Worm (Caenorhabditis elegans): ENCODE measurements around the gene E03H12.5.

The E03H12.5 gene

DNA sequence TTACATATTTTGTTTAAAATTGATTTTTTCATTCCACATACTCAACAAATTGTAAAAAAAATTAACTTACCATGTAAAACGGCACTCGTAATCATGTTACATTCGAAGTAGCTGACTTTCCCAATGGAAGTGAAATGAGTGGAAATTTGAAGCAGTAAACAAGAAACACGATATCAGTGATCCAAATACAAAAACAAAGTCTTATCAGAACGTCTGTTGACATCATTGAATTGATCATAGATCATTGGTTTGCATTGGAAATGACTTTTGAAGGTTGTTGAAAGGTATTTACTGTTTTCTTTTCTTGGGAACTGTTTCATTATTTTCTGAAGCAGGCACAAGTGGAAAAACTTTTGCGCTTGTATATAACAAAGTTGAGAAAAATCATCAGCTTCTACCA is 1.0 kb upstream of the E03H12.5 start, which contains the start of gene Y9C9A.16:
Gene Y9C9A.16, minus strand, starts transcription at position 131 of the 400 bp plus-strand sequence.
- TF ChIP-seq tlp-1 (tag; optimal IDR thresholded peaks at IDR 0.05), result no peak

DNA sequence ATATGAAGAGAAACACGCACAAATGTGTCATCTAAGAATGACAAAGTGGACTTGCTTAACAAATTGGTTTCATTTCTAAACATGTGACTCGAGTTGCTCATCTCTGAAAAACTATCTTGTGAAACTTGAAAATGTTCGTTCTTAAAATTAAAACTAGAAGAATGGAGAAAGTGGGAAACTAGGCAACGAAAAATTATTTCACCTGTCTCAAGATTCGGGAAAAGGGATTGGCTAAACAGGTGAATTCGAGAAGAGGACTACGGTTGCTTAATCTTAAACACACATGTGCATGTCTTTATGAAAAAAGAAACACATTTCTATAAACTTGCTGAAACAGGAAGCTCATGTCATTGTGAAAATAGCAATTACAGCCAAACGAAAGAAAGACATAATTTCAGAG is 4.0 kb downstream of the E03H12.5 start, which contains the start of gene srz-24:
Gene srz-24, minus strand, starts transcription at position 101 of the 400 bp plus-strand sequence.
- TF ChIP-seq aly-2 (tag; optimal IDR thresholded peaks at IDR 0.05) (no peak), elt-3 (tag; optimal IDR thresholded peaks at IDR 0.05) (no peak), hpl-2 (GFP tag; optimal IDR thresholded peaks at IDR 0.05) (no peak), snpc-4 (tag; optimal IDR thresholded peaks at IDR 0.05) (no peak), fkh-8 (tag; optimal IDR thresholded peaks at IDR 0.05) (no peak), nhr-77 (tag; optimal IDR thresholded peaks at IDR 0.05) (no peak), lsy-2 (tag; optimal IDR thresholded peaks at IDR 0.05) (no peak), efl-1 (optimal IDR thresholded peaks at IDR 0.05) (no peak), efl-1 (GFP tag; optimal IDR thresholded peaks at IDR 0.05 in 1 of 2) (peak in 1 of 2 experiments; percentile 57), zip-4 (GFP tag; optimal IDR thresholded peaks at IDR 0.05) (no peak), fkh-10 (GFP tag; optimal IDR thresholded peaks at IDR 0.05) (no peak), unc-98 (GFP tag; IDR thresholded peaks at IDR 0.05) (no peak), pag-3 (tag; optimal IDR thresholded peaks at IDR 0.05; ENCODE audit: borderline replicate concordance, insufficient read depth) (no peak), lir-3 (tag; optimal IDR thresholded peaks at IDR 0.05; ENCODE audit: poor library complexity) (no peak), hlh-4 (tag; optimal IDR thresholded peaks at IDR 0.05) (peak; percentile 9)

DNA sequence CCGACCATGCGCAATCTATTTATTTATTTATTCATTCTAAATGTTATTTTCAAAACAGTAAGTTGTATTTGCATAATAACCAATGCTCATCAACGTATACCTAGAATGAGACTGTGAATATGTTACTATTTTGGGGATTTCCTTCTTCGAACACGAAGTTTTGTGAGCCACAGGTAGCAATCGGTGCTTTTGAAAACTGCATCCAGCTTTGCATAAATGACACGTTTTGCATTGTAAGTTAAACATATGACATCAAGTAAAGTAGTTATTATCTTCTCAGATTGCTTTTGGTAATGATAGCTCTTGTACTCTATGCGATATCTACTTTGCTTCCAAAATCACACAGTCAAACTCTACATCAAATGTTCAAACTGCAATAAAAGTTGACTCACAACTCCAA is 5.5 kb downstream of the E03H12.5 start, which contains the start of gene E03H12.4:
Gene E03H12.4, plus strand, starts transcription at position 120 of the 400 bp plus-strand sequence.
- TF ChIP-seq efl-1 (optimal IDR thresholded peaks at IDR 0.05), result no peak
- TF ChIP-seq efl-1 (GFP tag; optimal IDR thresholded peaks at IDR 0.05 in 1 of 2), result peak in 1 of 2 experiments; percentile 79
- no peak for TF ChIP-seq elt-3 (tag; optimal IDR thresholded peaks at IDR 0.05)

DNA sequence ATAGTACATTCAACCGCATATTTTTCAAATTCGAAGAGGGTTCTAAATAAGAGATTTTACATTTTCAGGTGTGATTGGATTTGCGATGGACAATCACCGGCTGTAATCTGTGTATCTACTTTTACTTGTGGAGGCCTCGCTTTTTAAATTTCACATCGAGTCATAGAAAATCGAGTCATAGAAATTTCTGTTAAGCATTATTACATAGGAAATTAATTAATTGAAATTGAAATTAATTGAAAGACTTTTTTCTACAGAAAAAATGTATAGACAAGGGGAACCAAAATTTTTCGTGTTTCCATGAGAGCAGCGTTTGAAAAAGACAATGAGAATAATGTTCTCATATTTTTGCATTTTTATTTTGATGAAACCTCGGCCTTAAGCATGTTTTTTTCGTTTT is 6.7 kb downstream of the E03H12.5 start, which contains the start of gene clec-176:
Gene clec-176, plus strand, starts transcription at position 301 of the 400 bp plus-strand sequence.
- TF ChIP-seq lin-14 (GFP tag; optimal IDR thresholded peaks at IDR 0.05), result no peak
- TF ChIP-seq egl-27 (tag; optimal IDR thresholded peaks at IDR 0.05), result no peak
- TF ChIP-seq blmp-1 (tag; optimal IDR thresholded peaks at IDR 0.05), result no peak
- TF ChIP-seq isw-1 (GFP tag; IDR thresholded peaks at IDR 0.05), result no peak
- no peak for TF ChIP-seq xbp-1 (tag; optimal IDR thresholded peaks at IDR 0.05)
- TF ChIP-seq pqm-1 (tag; optimal IDR thresholded peaks at IDR 0.05), result no peak
- no peak for TF ChIP-seq efl-3 (GFP tag; optimal IDR thresholded peaks at IDR 0.05)

DNA sequence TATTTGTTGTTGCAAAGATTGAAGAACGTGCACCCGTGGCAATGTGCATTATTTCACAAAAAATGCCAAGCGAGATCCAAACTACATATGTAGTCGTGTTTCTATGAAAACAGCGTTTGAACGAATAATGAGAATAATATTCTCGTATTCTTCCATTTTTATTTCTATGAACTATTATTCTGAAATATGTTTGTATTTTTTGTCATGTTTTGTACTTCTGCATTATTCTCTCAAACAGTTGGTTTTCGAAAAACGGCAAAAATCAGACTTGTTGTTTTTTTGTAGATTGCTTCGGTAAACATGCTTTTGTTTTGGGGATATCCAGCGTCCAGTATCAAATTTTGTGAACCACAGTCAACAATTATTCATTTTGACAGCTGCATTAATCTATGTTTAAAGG is 9.2 kb downstream of the E03H12.5 start, which contains the start of gene clec-177:
Gene clec-177, plus strand, starts transcription at position 301 of the 400 bp plus-strand sequence.
- TF ChIP-seq pag-3 (tag; optimal IDR thresholded peaks at IDR 0.05; ENCODE audit: borderline replicate concordance, insufficient read depth), result no peak
- TF ChIP-seq efl-3 (GFP tag; optimal IDR thresholded peaks at IDR 0.05), result no peak
- no peak for TF ChIP-seq isw-1 (GFP tag; IDR thresholded peaks at IDR 0.05)
- no peak for TF ChIP-seq tlp-1 (tag; optimal IDR thresholded peaks at IDR 0.05)
- TF ChIP-seq ama-1 (optimal IDR thresholded peaks at IDR 0.05), result no peak

DNA sequence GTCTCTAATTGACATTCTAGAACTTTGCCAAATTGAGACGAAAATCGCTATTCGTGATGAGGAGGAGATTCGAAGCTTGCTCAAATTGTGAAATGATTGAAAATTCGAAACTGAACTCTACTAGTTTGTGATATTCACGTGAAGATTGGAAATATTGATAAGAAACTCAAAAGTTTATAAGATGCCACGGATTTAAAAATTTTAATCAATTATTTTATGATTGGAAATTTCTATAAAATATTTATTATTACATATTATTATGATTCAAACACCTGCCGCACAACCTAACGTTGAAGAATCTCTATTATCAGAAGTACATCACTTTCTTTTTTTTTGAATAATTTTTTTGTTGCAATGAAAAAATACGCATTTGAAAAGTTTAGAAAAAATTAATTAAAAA is 11.5 kb downstream of the E03H12.5 start, which contains the start of gene E03H12.7:
Gene E03H12.7, minus strand, starts transcription at position 101 of the 400 bp plus-strand sequence.
- TF ChIP-seq lin-14 (GFP tag; optimal IDR thresholded peaks at IDR 0.05), result no peak
- TF ChIP-seq efl-3 (GFP tag; optimal IDR thresholded peaks at IDR 0.05), result no peak
- no peak for TF ChIP-seq lin-35 (GFP tag; optimal IDR thresholded peaks at IDR 0.05)
- TF ChIP-seq nhr-19 (GFP tag; conservative IDR thresholded peaks at IDR 0.05), result no peak
- TF ChIP-seq C04F5.9 (tag; optimal IDR thresholded peaks at IDR 0.05), result no peak
- no peak for TF ChIP-seq alr-1 (tag; optimal IDR thresholded peaks at IDR 0.05; ENCODE audit: borderline replicate concordance)
- TF ChIP-seq ceh-90 (tag; optimal IDR thresholded peaks at IDR 0.05), result no peak
- TF ChIP-seq nhr-76 (tag; optimal IDR thresholded peaks at IDR 0.05), result no peak
- no peak for TF ChIP-seq nhr-85 (tag)
- no peak for TF ChIP-seq nhr-84 (tag; optimal IDR thresholded peaks at IDR 0.05)
- TF ChIP-seq unc-130 (tag; optimal IDR thresholded peaks at IDR 0.05), result no peak
- no peak for TF ChIP-seq lin-15B (tag; optimal IDR thresholded peaks at IDR 0.05)
- no peak for TF ChIP-seq fos-1 (tag; optimal IDR thresholded peaks at IDR 0.05)
- TF ChIP-seq nhr-71 (tag; optimal IDR thresholded peaks at IDR 0.05), result no peak
- no peak for TF ChIP-seq jun-1 (tag; optimal IDR thresholded peaks at IDR 0.05)

All from whole organism, L1 larva.